Worm (Caenorhabditis elegans): ENCODE measurements around the gene bcas-2.

The bcas-2 gene

DNA sequence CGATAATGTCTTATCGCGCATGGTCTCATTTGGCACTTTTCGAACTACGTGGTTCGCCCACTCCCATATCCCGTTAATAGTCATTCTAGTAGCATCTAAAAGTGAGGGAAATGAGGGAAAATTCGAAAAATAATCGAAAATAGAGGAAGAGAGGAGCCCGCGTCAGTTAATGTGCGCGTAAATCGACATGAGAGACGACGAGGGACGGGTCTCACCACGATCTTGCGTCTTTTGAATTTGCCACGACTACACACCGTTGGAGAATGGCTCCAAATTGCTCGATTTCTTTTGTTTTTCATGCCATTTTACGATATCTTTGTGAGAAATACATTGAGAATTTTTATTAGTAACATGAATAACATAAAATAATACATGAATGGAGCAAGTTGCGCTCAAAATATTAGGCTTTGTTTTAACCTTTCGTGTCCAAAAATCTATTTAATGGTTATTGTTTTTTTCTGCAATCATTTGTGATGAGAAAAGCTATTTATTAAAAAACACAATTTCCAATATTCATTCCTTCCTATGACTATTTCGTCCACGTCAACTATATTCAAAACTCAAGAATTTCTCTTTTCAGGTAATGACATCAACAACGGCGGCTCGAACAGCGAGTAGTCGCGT is 2.5 kb upstream of the bcas-2 start, which contains the start of the genes gen-1 and stt-3:
Gene gen-1, minus strand, starts transcription at position 95 of the 624 bp plus-strand sequence.
Gene stt-3, plus strand, starts transcription at position 574 of the 624 bp plus-strand sequence.
- TF ChIP-seq flt-1 (GFP tag; IDR thresholded peaks at IDR 0.05): no peak
- no peak for TF ChIP-seq med-1 (GFP tag; optimal IDR thresholded peaks at IDR 0.05; ENCODE audit: insufficient read depth)
- TF ChIP-seq ref-1 (GFP tag; conservative IDR thresholded peaks at IDR 0.05): no peak
- TF ChIP-seq cog-1 (tag; optimal IDR thresholded peaks at IDR 0.05): no peak
- no peak for TF ChIP-seq klf-2 (GFP tag; conservative IDR thresholded peaks at IDR 0.05)
- TF ChIP-seq tab-1 (GFP tag; IDR thresholded peaks at IDR 0.05): no peak
- TF ChIP-seq ztf-23 (GFP tag; IDR thresholded peaks at IDR 0.05): no peak
- TF ChIP-seq ztf-29 (GFP tag; IDR thresholded peaks at IDR 0.05): no peak

DNA sequence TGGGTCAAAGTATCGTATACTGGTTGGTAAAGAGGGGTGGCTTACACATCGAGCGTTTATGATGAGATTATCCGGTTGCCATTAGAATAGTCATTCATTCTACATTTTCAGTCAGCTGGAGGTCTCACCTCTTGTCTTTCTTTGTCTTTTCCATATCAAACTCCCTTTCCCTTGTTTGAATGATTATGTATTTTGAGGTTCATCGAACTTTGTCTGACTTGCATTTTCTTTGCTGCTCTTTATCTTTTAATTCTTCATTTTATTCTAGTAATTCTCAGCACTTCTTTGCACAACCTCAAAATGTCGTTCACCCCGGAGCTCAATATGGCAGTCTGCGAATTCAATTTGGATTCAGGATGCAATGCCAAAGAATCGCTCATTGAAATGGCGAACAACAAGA is 5.1 kb downstream of the bcas-2 start, which contains the start of gene T12A2.3:
Gene T12A2.3, plus strand, starts transcription at position 301 of the 400 bp plus-strand sequence.
- TF ChIP-seq tab-1 (GFP tag; IDR thresholded peaks at IDR 0.05): no peak
- TF ChIP-seq med-1 (GFP tag; optimal IDR thresholded peaks at IDR 0.05; ENCODE audit: insufficient read depth): no peak
- no peak for TF ChIP-seq flt-1 (GFP tag; IDR thresholded peaks at IDR 0.05)
- no peak for TF ChIP-seq klf-2 (GFP tag; conservative IDR thresholded peaks at IDR 0.05)
- TF ChIP-seq ztf-23 (GFP tag; IDR thresholded peaks at IDR 0.05): no peak
- TF ChIP-seq T22C8.4 (GFP tag; IDR thresholded peaks at IDR 0.05): no peak
- TF ChIP-seq ztf-29 (GFP tag; IDR thresholded peaks at IDR 0.05): no peak
- no peak for TF ChIP-seq ref-1 (GFP tag; conservative IDR thresholded peaks at IDR 0.05)
- TF ChIP-seq cog-1 (tag; optimal IDR thresholded peaks at IDR 0.05): no peak

DNA sequence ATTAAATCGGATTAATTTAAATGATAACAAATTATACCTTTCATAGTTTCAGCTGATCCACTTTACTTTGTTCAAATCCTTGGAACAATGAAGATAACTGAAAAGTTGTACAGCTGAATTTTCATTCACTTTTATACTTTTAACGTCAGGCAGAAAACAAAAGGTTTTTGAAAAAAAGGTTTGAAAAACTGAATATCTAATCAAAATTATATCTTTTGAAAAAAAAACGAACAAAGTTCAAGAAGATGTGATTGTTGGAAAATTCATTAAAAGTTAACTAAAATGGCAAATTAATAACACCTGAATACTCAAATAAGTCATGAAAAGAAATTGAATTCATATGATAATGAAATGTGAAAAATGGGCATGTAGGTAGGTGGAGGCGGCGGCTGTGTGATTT is 9.0 kb downstream of the bcas-2 start, which contains the start of gene T12A2.21:
Gene T12A2.21, minus strand, starts transcription at position 101 of the 400 bp plus-strand sequence.
- TF ChIP-seq tab-1 (GFP tag; IDR thresholded peaks at IDR 0.05): no peak
- TF ChIP-seq ref-1 (GFP tag; conservative IDR thresholded peaks at IDR 0.05): no peak
- no peak for TF ChIP-seq med-1 (GFP tag; optimal IDR thresholded peaks at IDR 0.05; ENCODE audit: insufficient read depth)
- no peak for TF ChIP-seq cog-1 (tag; optimal IDR thresholded peaks at IDR 0.05)
- TF ChIP-seq ztf-23 (GFP tag; IDR thresholded peaks at IDR 0.05): no peak
- TF ChIP-seq T22C8.4 (GFP tag; IDR thresholded peaks at IDR 0.05): no peak
- TF ChIP-seq flt-1 (GFP tag; IDR thresholded peaks at IDR 0.05): no peak
- TF ChIP-seq ztf-29 (GFP tag; IDR thresholded peaks at IDR 0.05): no peak
- TF ChIP-seq klf-2 (GFP tag; conservative IDR thresholded peaks at IDR 0.05): no peak

DNA sequence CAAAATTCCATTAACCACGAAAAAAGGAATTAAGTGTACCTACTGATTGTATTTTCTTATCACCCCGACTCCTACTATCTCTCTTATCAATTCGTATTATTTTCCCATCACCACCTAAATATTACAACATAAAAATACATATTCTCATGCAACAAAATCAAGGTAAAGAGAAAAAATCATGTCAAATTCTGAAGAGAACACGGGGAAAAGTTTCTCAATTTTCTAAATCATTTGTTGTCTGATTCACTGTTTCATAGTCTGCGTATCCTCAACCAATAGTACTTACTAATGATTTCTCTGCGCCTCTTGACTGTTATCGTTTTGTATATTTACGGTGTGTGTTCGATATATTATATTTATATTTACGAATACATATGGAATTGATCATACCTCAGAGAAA is 13.7 kb downstream of the bcas-2 start:
- TF ChIP-seq flt-1 (GFP tag; IDR thresholded peaks at IDR 0.05): no peak
- no peak for TF ChIP-seq ref-1 (GFP tag; conservative IDR thresholded peaks at IDR 0.05)
- TF ChIP-seq ztf-29 (GFP tag; IDR thresholded peaks at IDR 0.05): no peak
- TF ChIP-seq tab-1 (GFP tag; IDR thresholded peaks at IDR 0.05): no peak
- TF ChIP-seq T22C8.4 (GFP tag; IDR thresholded peaks at IDR 0.05): no peak
- TF ChIP-seq med-1 (GFP tag; optimal IDR thresholded peaks at IDR 0.05; ENCODE audit: insufficient read depth): no peak
- no peak for TF ChIP-seq ztf-23 (GFP tag; IDR thresholded peaks at IDR 0.05)
- TF ChIP-seq klf-2 (GFP tag; conservative IDR thresholded peaks at IDR 0.05): no peak
- TF ChIP-seq cog-1 (tag; optimal IDR thresholded peaks at IDR 0.05): no peak

DNA sequence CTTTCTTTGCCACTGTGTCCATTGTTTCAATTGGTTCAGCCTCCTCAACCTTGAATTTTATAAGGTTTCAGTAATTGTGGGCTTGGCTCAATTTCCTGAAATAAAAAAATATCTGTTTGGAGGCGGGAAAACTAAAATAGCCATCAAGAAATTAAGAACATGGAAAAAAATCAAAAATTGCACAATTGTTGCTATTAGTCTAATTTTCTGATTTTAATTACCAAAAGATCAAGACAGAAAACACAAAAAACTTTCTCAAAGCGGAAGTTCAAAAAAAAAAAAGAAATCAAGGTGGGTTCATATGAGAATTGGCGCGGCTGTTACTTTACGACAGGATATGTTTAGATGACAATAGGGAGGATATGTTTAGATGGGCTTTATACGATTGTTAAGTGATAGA is 14.8 kb downstream of the bcas-2 start, which contains the start of gene esyt-2:
Gene esyt-2, minus strand, starts transcription at position 101 of the 400 bp plus-strand sequence.
- TF ChIP-seq ztf-29 (GFP tag; IDR thresholded peaks at IDR 0.05) (no peak), ztf-23 (GFP tag; IDR thresholded peaks at IDR 0.05) (no peak), klf-2 (GFP tag; conservative IDR thresholded peaks at IDR 0.05) (no peak), flt-1 (GFP tag; IDR thresholded peaks at IDR 0.05) (no peak), cog-1 (tag; optimal IDR thresholded peaks at IDR 0.05) (no peak), ref-1 (GFP tag; conservative IDR thresholded peaks at IDR 0.05) (no peak), med-1 (GFP tag; optimal IDR thresholded peaks at IDR 0.05; ENCODE audit: insufficient read depth) (no peak)

DNA sequence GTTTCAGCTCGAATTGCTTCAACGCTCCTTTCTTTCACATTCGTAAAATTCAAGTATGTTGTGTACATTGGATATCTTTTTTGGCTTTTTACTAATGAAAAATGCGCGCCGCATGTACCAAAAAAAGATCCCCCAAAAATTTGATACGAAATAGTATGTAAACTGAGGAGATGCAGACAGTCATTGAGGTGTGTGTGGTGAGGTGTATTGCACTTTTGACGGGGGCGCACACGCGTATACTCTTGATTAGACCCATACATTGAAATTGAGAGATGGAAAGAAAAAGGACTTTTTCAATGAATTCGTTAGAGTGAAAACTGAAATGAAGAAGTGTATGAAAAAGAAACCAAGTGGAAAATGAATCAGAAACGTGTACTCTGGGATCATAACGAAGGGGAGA is 24.2 kb downstream of the bcas-2 start:
- TF ChIP-seq ztf-23 (GFP tag; IDR thresholded peaks at IDR 0.05): no peak
- TF ChIP-seq T22C8.4 (GFP tag; IDR thresholded peaks at IDR 0.05): no peak
- TF ChIP-seq tab-1 (GFP tag; IDR thresholded peaks at IDR 0.05): no peak
- TF ChIP-seq ztf-29 (GFP tag; IDR thresholded peaks at IDR 0.05): no peak
- no peak for TF ChIP-seq flt-1 (GFP tag; IDR thresholded peaks at IDR 0.05)
- no peak for TF ChIP-seq ref-1 (GFP tag; conservative IDR thresholded peaks at IDR 0.05)
- TF ChIP-seq cog-1 (tag; optimal IDR thresholded peaks at IDR 0.05): no peak
- TF ChIP-seq klf-2 (GFP tag; conservative IDR thresholded peaks at IDR 0.05): no peak
- TF ChIP-seq med-1 (GFP tag; optimal IDR thresholded peaks at IDR 0.05; ENCODE audit: insufficient read depth): no peak

DNA sequence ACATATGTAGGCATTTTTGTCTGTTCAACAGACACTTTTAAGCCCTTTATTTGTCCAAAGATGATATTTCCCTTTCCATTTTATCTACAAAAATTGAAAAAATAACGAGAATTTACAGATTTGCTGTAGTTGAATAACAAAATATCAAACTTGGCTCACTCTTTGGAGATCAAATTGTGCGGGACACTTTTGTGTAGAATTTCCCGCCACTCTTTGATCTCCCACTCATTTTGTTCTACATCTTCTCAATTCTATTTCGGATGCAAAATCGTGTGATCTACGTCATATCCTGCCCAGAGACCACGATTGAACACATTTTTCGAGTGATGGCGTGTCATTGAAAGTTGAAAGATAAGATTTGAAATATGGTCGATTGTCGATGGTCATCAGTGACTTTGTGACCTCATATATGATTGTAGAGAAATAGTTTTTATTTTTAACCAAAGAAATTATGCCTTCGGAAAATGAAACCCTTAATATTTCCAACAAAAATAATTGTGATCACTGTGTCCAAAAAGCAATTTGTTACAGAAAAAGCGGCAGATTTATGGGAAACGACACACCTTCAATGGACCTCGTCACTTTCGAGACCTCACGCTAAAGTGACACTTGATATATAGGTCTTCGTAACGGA is 28.7 kb downstream of the bcas-2 start, which contains the start of gene hot-4:
Gene hot-4, plus strand, starts transcription at position 584 of the 634 bp plus-strand sequence.
- TF ChIP-seq med-1 (GFP tag; optimal IDR thresholded peaks at IDR 0.05; ENCODE audit: insufficient read depth) (no peak), tab-1 (GFP tag; IDR thresholded peaks at IDR 0.05) (no peak), ref-1 (GFP tag; conservative IDR thresholded peaks at IDR 0.05) (no peak), flt-1 (GFP tag; IDR thresholded peaks at IDR 0.05) (no peak), klf-2 (GFP tag; conservative IDR thresholded peaks at IDR 0.05) (no peak), ztf-29 (GFP tag; IDR thresholded peaks at IDR 0.05) (no peak), cog-1 (tag; optimal IDR thresholded peaks at IDR 0.05) (no peak), T22C8.4 (GFP tag; IDR thresholded peaks at IDR 0.05) (no peak), ztf-23 (GFP tag; IDR thresholded peaks at IDR 0.05) (no peak)

DNA sequence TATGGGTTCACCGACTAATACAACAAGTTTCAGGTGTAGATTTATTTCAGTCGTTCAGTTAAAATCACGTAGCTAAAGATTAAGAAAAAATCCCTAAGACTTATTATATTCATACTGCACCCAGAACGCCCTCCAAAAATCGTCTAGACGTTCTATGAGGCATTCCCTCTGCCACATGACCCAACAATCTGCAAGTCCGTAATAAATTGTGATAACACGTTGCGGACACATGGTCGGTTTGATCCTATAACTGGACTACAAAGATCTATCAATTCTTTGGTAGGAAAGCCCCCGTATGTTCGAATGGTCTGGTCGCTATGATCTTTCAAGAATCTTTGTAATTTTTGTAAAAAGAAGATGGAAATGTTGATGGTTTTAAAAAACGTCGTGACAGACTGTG is 29.7 kb downstream of the bcas-2 start:
- no peak for TF ChIP-seq ztf-23 (GFP tag; IDR thresholded peaks at IDR 0.05)
- TF ChIP-seq ztf-29 (GFP tag; IDR thresholded peaks at IDR 0.05): no peak
- TF ChIP-seq tab-1 (GFP tag; IDR thresholded peaks at IDR 0.05): no peak
- TF ChIP-seq med-1 (GFP tag; optimal IDR thresholded peaks at IDR 0.05; ENCODE audit: insufficient read depth): no peak
- no peak for TF ChIP-seq flt-1 (GFP tag; IDR thresholded peaks at IDR 0.05)
- no peak for TF ChIP-seq ref-1 (GFP tag; conservative IDR thresholded peaks at IDR 0.05)
- no peak for TF ChIP-seq T22C8.4 (GFP tag; IDR thresholded peaks at IDR 0.05)
- no peak for TF ChIP-seq cog-1 (tag; optimal IDR thresholded peaks at IDR 0.05)

DNA sequence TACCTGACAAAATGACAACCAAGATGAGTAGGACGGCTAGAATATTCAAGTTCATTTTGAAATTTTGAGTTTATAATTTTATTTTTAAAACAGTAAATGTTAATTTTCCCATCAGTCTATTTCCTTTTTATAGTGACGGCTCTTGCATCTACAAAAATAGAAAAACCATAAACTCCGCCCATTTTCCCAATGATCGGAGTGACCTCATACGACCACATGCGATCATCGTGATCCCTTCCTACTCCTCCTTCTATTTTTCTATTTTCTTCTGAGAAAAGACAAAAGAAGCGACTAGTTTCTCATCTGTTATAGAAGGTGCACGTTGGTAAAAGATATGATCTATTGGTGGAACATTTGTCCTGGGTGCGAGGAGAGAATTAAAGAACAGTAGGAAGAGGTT is 30.2 kb downstream of the bcas-2 start, which contains the start of gene C23G10.11:
Gene C23G10.11, minus strand, starts transcription at position 101 of the 400 bp plus-strand sequence.
- TF ChIP-seq ztf-29 (GFP tag; IDR thresholded peaks at IDR 0.05) (no peak), ztf-23 (GFP tag; IDR thresholded peaks at IDR 0.05) (no peak), ref-1 (GFP tag; conservative IDR thresholded peaks at IDR 0.05) (no peak), flt-1 (GFP tag; IDR thresholded peaks at IDR 0.05) (no peak), cog-1 (tag; optimal IDR thresholded peaks at IDR 0.05) (no peak), tab-1 (GFP tag; IDR thresholded peaks at IDR 0.05) (no peak), med-1 (GFP tag; optimal IDR thresholded peaks at IDR 0.05; ENCODE audit: insufficient read depth) (no peak), T22C8.4 (GFP tag; IDR thresholded peaks at IDR 0.05) (no peak), klf-2 (GFP tag; conservative IDR thresholded peaks at IDR 0.05) (no peak)
